Fruit fly (Drosophila melanogaster): ENCODE results near the gene CG7611.
A peak's percentile ranks its signal among the peaks of the same experiment; 100 is the strongest.

CG7611 gene

dm6 chr3L:21507354-21507928 is 15.5 kb upstream of the CG7611 start, which contains the start of the genes Glg1 and M6:
TSS of gene Glg1 (minus strand) at chr3L:21507538.
TSS of gene M6 (plus strand) at chr3L:21507852.
- no peak for TF ChIP-seq ovo (GFP tag; optimal IDR thresholded peaks at IDR 0.05)
- TF ChIP-seq tj (GFP tag; optimal IDR thresholded peaks at IDR 0.05), result peak; percentile 52
- peak; percentile 61 for TF ChIP-seq Mnt (GFP tag; optimal IDR thresholded peaks at IDR 0.05)
- TF ChIP-seq CG14711 (tag; optimal IDR thresholded peaks at IDR 0.05), result peak; percentile 55
- peak; percentile 67 for TF ChIP-seq Crg-1 (GFP tag; optimal IDR thresholded peaks at IDR 0.05)
- peak; percentile 79 for TF ChIP-seq Hr96 (GFP tag; optimal IDR thresholded peaks at IDR 0.05)
- TF ChIP-seq CG1620 (GFP tag; optimal IDR thresholded peaks at IDR 0.05), result peak; percentile 61
- no peak for TF ChIP-seq Clk (GFP tag; optimal IDR thresholded peaks at IDR 0.05)
- peak; percentile 70 for TF ChIP-seq CG7101 (tag; optimal IDR thresholded peaks at IDR 0.05)
- TF ChIP-seq CG5204 (GFP tag; optimal IDR thresholded peaks at IDR 0.05), result no peak
- no peak for TF ChIP-seq cnc (optimal IDR thresholded peaks at IDR 0.05)
- TF ChIP-seq bab1 (GFP tag; optimal IDR thresholded peaks at IDR 0.05), result peak; percentile 70
- peak; percentile 59 for TF ChIP-seq CG12768 (GFP tag; optimal IDR thresholded peaks at IDR 0.05)
- peak; percentile 63 for TF ChIP-seq pad (GFP tag; optimal IDR thresholded peaks at IDR 0.05)
- peak; percentile 65 for TF ChIP-seq CG11617 (GFP tag; optimal IDR thresholded peaks at IDR 0.05)
- peak; percentile 53 for TF ChIP-seq CG33017 (tag; optimal IDR thresholded peaks at IDR 0.05)
- no peak for TF ChIP-seq toe (GFP tag; optimal IDR thresholded peaks at IDR 0.05)
- peak; percentile 62 for TF ChIP-seq CG7045 (GFP tag; optimal IDR thresholded peaks at IDR 0.05)

- TF ChIP-seq ovo (GFP tag; optimal IDR thresholded peaks at IDR 0.05) (no peak), CG5204 (GFP tag; optimal IDR thresholded peaks at IDR 0.05) (no peak), pad (GFP tag; optimal IDR thresholded peaks at IDR 0.05) (no peak), kay (GFP tag; ENCODE audit: borderline replicate concordance) (no peak), CG14711 (tag; optimal IDR thresholded peaks at IDR 0.05) (no peak), CG7101 (tag; optimal IDR thresholded peaks at IDR 0.05) (no peak), CG11617 (GFP tag; optimal IDR thresholded peaks at IDR 0.05) (no peak), bab1 (GFP tag; optimal IDR thresholded peaks at IDR 0.05) (no peak), CG7045 (GFP tag; optimal IDR thresholded peaks at IDR 0.05) (no peak)
Measured at dm6 chr3L:21507955-21508354, 15.0 kb upstream of the CG7611 start.

dm6 chr3L:21508621-21509020 is 14.4 kb upstream of the CG7611 start:
- TF ChIP-seq CG7045 (GFP tag; optimal IDR thresholded peaks at IDR 0.05), result no peak
- no peak for TF ChIP-seq tj (GFP tag; optimal IDR thresholded peaks at IDR 0.05)
- TF ChIP-seq CG14711 (tag; optimal IDR thresholded peaks at IDR 0.05), result no peak
- TF ChIP-seq ovo (GFP tag; optimal IDR thresholded peaks at IDR 0.05), result no peak
- TF ChIP-seq bab1 (GFP tag; optimal IDR thresholded peaks at IDR 0.05), result no peak
- no peak for TF ChIP-seq Mnt (GFP tag; optimal IDR thresholded peaks at IDR 0.05)
- no peak for TF ChIP-seq pad (GFP tag; optimal IDR thresholded peaks at IDR 0.05)
- no peak for TF ChIP-seq CG5204 (GFP tag; optimal IDR thresholded peaks at IDR 0.05)
- no peak for TF ChIP-seq kay (GFP tag; ENCODE audit: borderline replicate concordance)
- TF ChIP-seq Hr96 (GFP tag; optimal IDR thresholded peaks at IDR 0.05), result no peak
- no peak for TF ChIP-seq cnc (optimal IDR thresholded peaks at IDR 0.05)
- TF ChIP-seq CG1620 (GFP tag; optimal IDR thresholded peaks at IDR 0.05), result no peak
- no peak for TF ChIP-seq Crg-1 (GFP tag; optimal IDR thresholded peaks at IDR 0.05)
- no peak for TF ChIP-seq toe (GFP tag; optimal IDR thresholded peaks at IDR 0.05)
- TF ChIP-seq CG12768 (GFP tag; optimal IDR thresholded peaks at IDR 0.05), result no peak
- no peak for TF ChIP-seq CG33017 (tag; optimal IDR thresholded peaks at IDR 0.05)

DNA sequence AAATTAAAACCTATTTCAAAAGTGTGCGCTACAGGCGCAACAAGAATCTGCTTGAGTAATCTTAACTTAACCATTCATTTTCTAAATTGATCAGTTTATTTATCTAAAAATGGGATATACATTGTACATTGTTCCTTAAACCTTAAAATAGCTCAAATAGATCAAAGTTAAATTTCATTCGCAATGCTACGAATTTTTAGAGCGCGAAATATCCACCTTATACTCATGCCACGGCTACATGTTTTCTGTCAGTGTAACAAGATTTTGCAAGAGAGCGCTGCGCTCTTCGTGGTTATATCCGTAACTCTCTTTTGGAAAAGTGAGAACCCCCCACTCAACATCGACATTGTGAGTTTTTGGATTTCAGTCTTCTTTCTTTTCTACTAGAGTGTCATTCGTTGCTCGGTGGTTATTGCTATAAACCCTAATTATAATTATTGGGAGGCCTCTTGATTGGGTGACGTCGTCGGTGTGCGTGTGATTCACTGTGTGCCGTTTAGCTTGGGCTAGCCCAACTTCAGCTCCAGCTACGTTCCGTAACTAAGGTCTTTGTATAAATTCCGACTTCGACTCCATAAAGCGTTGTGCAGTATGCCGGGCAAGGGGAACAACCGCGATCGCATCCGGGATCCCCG is 13.4 kb upstream of the CG7611 start:
- TF ChIP-seq CG7101 (tag; optimal IDR thresholded peaks at IDR 0.05) (no peak), CG11617 (GFP tag; optimal IDR thresholded peaks at IDR 0.05) (peak; percentile 51)

DNA sequence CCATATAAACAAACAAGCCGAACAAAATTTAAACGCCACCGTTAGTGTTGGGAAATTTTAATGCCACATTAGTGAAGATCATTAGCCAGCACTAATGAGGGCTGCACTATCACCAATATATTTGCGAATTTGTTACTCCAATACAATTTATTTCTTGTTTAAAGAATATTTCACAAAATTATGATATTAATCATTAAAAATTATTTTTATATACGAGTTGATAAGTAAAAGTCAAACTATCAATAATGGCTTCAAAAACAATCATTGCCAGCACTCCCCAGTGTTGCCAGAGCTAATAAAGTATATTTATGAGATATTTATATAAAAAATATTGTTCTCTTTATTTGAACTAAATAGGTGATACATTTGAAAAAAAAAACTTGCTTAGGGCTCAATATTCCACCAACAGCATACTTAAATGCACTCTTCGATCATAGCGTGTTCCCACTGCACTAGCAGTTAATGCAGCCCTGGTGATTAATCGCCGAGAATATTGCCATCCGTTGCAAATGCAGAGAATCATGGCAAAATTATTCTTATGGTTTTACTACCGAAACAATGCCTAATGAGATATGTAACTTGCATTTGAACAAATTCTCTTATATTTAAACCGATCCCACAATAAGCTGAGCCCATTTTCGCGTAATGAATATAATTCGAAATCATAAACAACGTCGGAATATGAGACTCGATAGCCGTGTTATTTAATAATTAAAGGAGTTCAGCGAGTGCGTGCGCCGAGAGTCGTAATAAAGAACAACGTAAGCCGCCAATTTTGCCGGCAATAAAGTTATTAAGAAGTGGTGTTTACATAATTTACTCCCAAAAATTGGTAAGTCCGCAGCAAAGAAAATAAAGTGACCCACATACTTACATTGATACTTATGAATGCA is 6.9 kb upstream of the CG7611 start, which contains the start of the genes SAK and Cdk12:
SAK (minus strand) TSS at position 65 of the 893 bp plus-strand sequence.
Cdk12 (plus strand) TSS at position 484 of the 893 bp plus-strand sequence.
- no peak for TF ChIP-seq cnc (optimal IDR thresholded peaks at IDR 0.05)
- TF ChIP-seq CG7045 (GFP tag; optimal IDR thresholded peaks at IDR 0.05), result peak; percentile 94
- peak; percentile 86 for TF ChIP-seq ovo (GFP tag; optimal IDR thresholded peaks at IDR 0.05)
- TF ChIP-seq Crg-1 (GFP tag; optimal IDR thresholded peaks at IDR 0.05), result peak; percentile 84
- TF ChIP-seq CG1620 (GFP tag; optimal IDR thresholded peaks at IDR 0.05), result peak; percentile 60
- peak; percentile 70 for TF ChIP-seq Clk (GFP tag; optimal IDR thresholded peaks at IDR 0.05)
- TF ChIP-seq toe (GFP tag; optimal IDR thresholded peaks at IDR 0.05), result peak; percentile 85
- TF ChIP-seq cic (GFP tag; optimal IDR thresholded peaks at IDR 0.05), result peak; percentile 59
- peak; percentile 91 for TF ChIP-seq bab1 (GFP tag; optimal IDR thresholded peaks at IDR 0.05)
- peak; percentile 58 for TF ChIP-seq Mnt (GFP tag; optimal IDR thresholded peaks at IDR 0.05)
- TF ChIP-seq Hr96 (GFP tag; optimal IDR thresholded peaks at IDR 0.05), result peak; percentile 74
- peak; percentile 84 for TF ChIP-seq CG5204 (GFP tag; optimal IDR thresholded peaks at IDR 0.05)
- TF ChIP-seq tj (GFP tag; optimal IDR thresholded peaks at IDR 0.05), result peak; percentile 75
- peak; percentile 89 for TF ChIP-seq CG33017 (tag; optimal IDR thresholded peaks at IDR 0.05)
- TF ChIP-seq CG11617 (GFP tag; optimal IDR thresholded peaks at IDR 0.05), result peak; percentile 95
- peak; percentile 82 for TF ChIP-seq pad (GFP tag; optimal IDR thresholded peaks at IDR 0.05)
- TF ChIP-seq CG12768 (GFP tag; optimal IDR thresholded peaks at IDR 0.05), result peak; percentile 93
- peak; percentile 86 for TF ChIP-seq kay (GFP tag; ENCODE audit: borderline replicate concordance)
- TF ChIP-seq CG14711 (tag; optimal IDR thresholded peaks at IDR 0.05), result peak; percentile 83
- peak; percentile 92 for TF ChIP-seq CG7101 (tag; optimal IDR thresholded peaks at IDR 0.05)
